Worm (Caenorhabditis elegans): ENCODE measurements around the gene T22F3.2.

T22F3.2 gene

ce11 chrV:3581643-3582042, 4.8 kb upstream of the T22F3.2 start:
- TF ChIP-seq sea-1 (GFP tag; conservative IDR thresholded peaks at IDR 0.05), result no peak
- TF ChIP-seq hmbx-1 (tag; optimal IDR thresholded peaks at IDR 0.05), result no peak
- no peak for TF ChIP-seq ets-7 (tag; optimal IDR thresholded peaks at IDR 0.05)
- TF ChIP-seq hnd-1 (tag; optimal IDR thresholded peaks at IDR 0.05), result no peak
- no peak for TF ChIP-seq aly-1 (tag; optimal IDR thresholded peaks at IDR 0.05)
- no peak for TF ChIP-seq hmg-4 (GFP tag; optimal IDR thresholded peaks at IDR 0.05)

- TF ChIP-seq B0310.2 (tag; optimal IDR thresholded peaks at IDR 0.05) (no peak), ceh-13 (GFP tag; optimal IDR thresholded peaks at IDR 0.05) (no peak), tbx-11 (GFP tag; IDR thresholded peaks at IDR 0.05) (no peak), hmbx-1 (tag; optimal IDR thresholded peaks at IDR 0.05) (no peak), pes-1 (GFP tag; IDR thresholded peaks at IDR 0.05) (0 out of 2 replicates have a peak, but pooled peaks have one; percentile 9), ets-7 (tag; optimal IDR thresholded peaks at IDR 0.05) (no peak)
Measured at ce11 chrV:3582086-3582485, 4.4 kb upstream of the T22F3.2 start.

ce11 chrV:3582671-3583070, 3.8 kb upstream of the T22F3.2 start:
- no peak for TF ChIP-seq tbx-37 (GFP tag; conservative IDR thresholded peaks at IDR 0.05)
- TF ChIP-seq flt-1 (GFP tag; IDR thresholded peaks at IDR 0.05), result no peak
- TF ChIP-seq sea-1 (GFP tag; conservative IDR thresholded peaks at IDR 0.05), result no peak
- TF ChIP-seq ets-7 (tag; optimal IDR thresholded peaks at IDR 0.05), result no peak
- no peak for TF ChIP-seq F13C5.2 (tag; optimal IDR thresholded peaks at IDR 0.05)
- no peak for TF ChIP-seq tbx-11 (GFP tag; IDR thresholded peaks at IDR 0.05)
- TF ChIP-seq hmg-4 (GFP tag; optimal IDR thresholded peaks at IDR 0.05), result no peak
- TF ChIP-seq aly-1 (tag; optimal IDR thresholded peaks at IDR 0.05), result no peak
- TF ChIP-seq B0310.2 (tag; optimal IDR thresholded peaks at IDR 0.05), result no peak
- no peak for TF ChIP-seq ceh-13 (GFP tag; optimal IDR thresholded peaks at IDR 0.05)
- no peak for TF ChIP-seq ama-1 (optimal IDR thresholded peaks at IDR 0.05)
- no peak for TF ChIP-seq tra-4 (tag; optimal IDR thresholded peaks at IDR 0.05)
- TF ChIP-seq hnd-1 (tag; optimal IDR thresholded peaks at IDR 0.05), result no peak

ce11 chrV:3583622-3584021, 2.8 kb upstream of the T22F3.2 start:
- TF ChIP-seq ama-1 (optimal IDR thresholded peaks at IDR 0.05) (no peak), ets-7 (tag; optimal IDR thresholded peaks at IDR 0.05) (no peak), ceh-36 (tag; optimal IDR thresholded peaks at IDR 0.05) (no peak), aly-1 (tag; optimal IDR thresholded peaks at IDR 0.05) (no peak), tbx-11 (GFP tag; IDR thresholded peaks at IDR 0.05) (no peak), F13C5.2 (tag; optimal IDR thresholded peaks at IDR 0.05) (no peak)

DNA sequence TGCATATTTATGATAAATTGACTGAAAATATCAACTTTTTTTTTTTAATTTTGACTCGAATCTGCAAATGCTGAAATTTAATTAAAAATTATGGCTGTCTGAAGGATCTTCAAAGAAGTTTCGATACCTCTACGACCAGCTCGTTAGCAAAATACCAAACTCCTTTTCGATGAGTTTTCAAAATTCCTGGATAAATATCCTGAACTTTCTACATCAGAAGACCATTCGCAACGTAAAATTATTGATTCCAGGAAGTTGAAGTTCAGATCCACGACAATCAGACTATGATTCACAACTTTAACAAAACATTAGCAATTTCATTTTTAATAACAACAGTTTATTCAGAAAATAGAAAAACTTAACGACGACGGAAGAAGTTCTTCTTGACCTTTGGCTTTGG, 1.4 kb upstream of the T22F3.2 start:
- TF ChIP-seq F13C5.2 (tag; optimal IDR thresholded peaks at IDR 0.05) (no peak), pes-1 (GFP tag; IDR thresholded peaks at IDR 0.05) (no peak), tbx-37 (GFP tag; conservative IDR thresholded peaks at IDR 0.05) (no peak), ceh-36 (tag; optimal IDR thresholded peaks at IDR 0.05) (no peak), flt-1 (GFP tag; IDR thresholded peaks at IDR 0.05) (no peak), sea-1 (GFP tag; conservative IDR thresholded peaks at IDR 0.05) (no peak), B0310.2 (tag; optimal IDR thresholded peaks at IDR 0.05) (no peak), aly-1 (tag; optimal IDR thresholded peaks at IDR 0.05) (no peak), ama-1 (optimal IDR thresholded peaks at IDR 0.05) (no peak), tbx-11 (GFP tag; IDR thresholded peaks at IDR 0.05) (no peak), hmbx-1 (tag; optimal IDR thresholded peaks at IDR 0.05) (no peak)

DNA sequence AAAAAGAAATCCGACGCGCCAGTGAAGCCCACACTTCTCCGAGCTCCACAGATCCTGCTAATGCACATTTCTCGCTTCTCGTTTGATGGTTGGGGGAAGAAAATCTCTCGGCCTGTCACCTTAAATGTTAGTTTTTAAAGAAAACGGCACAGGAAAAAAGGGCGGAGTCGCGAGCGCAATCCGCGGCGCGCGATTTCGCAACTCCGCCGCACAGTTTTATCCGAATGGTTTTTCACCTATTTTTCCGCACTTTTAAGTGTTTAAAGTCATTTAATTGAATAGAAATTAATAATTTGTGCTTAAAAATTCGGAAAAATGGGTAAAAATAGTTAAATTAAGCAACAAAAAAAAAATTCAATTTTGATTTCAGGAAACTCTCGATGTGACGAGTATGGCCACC, 1.2 kb downstream of the T22F3.2 start:
- TF ChIP-seq pes-1 (GFP tag; IDR thresholded peaks at IDR 0.05), result peak; percentile 84
- TF ChIP-seq F13C5.2 (tag; optimal IDR thresholded peaks at IDR 0.05), result peak; percentile 59
- no peak for TF ChIP-seq tbx-37 (GFP tag; conservative IDR thresholded peaks at IDR 0.05)
- no peak for TF ChIP-seq aly-1 (tag; optimal IDR thresholded peaks at IDR 0.05)
- no peak for TF ChIP-seq ama-1 (optimal IDR thresholded peaks at IDR 0.05)
- peak; percentile 68; the same call in 1 of the 2 replicates for TF ChIP-seq sea-1 (GFP tag; conservative IDR thresholded peaks at IDR 0.05)
- TF ChIP-seq ets-7 (tag; optimal IDR thresholded peaks at IDR 0.05), result no peak
- TF ChIP-seq scrt-1 (GFP tag; IDR thresholded peaks at IDR 0.05), result peak; percentile 45; the same call in 1 of the 2 replicates
- peak; percentile 60 for TF ChIP-seq ceh-36 (tag; optimal IDR thresholded peaks at IDR 0.05)
- peak; percentile 52 for TF ChIP-seq B0310.2 (tag; optimal IDR thresholded peaks at IDR 0.05)
- peak; percentile 55; the same call in 1 of the 2 replicates for TF ChIP-seq tbx-11 (GFP tag; IDR thresholded peaks at IDR 0.05)
- TF ChIP-seq tra-4 (tag; optimal IDR thresholded peaks at IDR 0.05), result no peak
- TF ChIP-seq hnd-1 (tag; optimal IDR thresholded peaks at IDR 0.05), result peak; percentile 28
- TF ChIP-seq flt-1 (GFP tag; IDR thresholded peaks at IDR 0.05), result no peak; the same call in 1 of the 2 replicates
- no peak for TF ChIP-seq hmbx-1 (tag; optimal IDR thresholded peaks at IDR 0.05)
- TF ChIP-seq hmg-4 (GFP tag; optimal IDR thresholded peaks at IDR 0.05), result peak; percentile 61
- no peak for TF ChIP-seq ceh-13 (GFP tag; optimal IDR thresholded peaks at IDR 0.05)

DNA sequence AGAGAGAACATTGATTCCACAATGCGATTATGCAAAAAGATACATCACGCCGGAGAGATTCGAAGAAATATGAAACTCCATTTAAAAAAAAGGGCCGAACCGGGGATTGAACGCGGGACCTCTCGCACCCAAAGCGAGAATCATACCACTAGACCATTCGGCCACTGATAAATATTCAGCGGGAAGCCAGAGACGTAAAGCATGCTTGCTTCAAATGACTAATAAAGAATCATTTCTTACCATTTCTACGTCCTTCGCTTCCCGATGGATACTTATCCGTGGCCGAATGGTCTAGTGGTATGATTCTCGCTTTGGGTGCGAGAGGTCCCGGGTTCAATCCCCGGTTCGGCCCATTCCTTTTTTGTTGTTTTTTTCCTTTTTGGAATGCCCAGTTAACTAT, 1.8 kb downstream of the T22F3.2 start:
- TF ChIP-seq pes-1 (GFP tag; IDR thresholded peaks at IDR 0.05) (0 out of 2 replicates have a peak, but pooled peaks have one; percentile 23), sea-1 (GFP tag; conservative IDR thresholded peaks at IDR 0.05) (no peak)

- TF ChIP-seq ama-1 (optimal IDR thresholded peaks at IDR 0.05) (no peak), scrt-1 (GFP tag; IDR thresholded peaks at IDR 0.05) (no peak), ceh-13 (GFP tag; optimal IDR thresholded peaks at IDR 0.05) (no peak), ets-7 (tag; optimal IDR thresholded peaks at IDR 0.05) (no peak), hmg-4 (GFP tag; optimal IDR thresholded peaks at IDR 0.05) (no peak), hnd-1 (tag; optimal IDR thresholded peaks at IDR 0.05) (no peak), ceh-36 (tag; optimal IDR thresholded peaks at IDR 0.05) (no peak), tbx-37 (GFP tag; conservative IDR thresholded peaks at IDR 0.05) (no peak), tbx-11 (GFP tag; IDR thresholded peaks at IDR 0.05) (no peak), B0310.2 (tag; optimal IDR thresholded peaks at IDR 0.05) (no peak), aly-1 (tag; optimal IDR thresholded peaks at IDR 0.05) (no peak), F13C5.2 (tag; optimal IDR thresholded peaks at IDR 0.05) (no peak), sea-1 (GFP tag; conservative IDR thresholded peaks at IDR 0.05) (no peak)
Measured at ce11 chrV:3592099-3592498, 5.7 kb downstream of the T22F3.2 start, which contains the start of gene T22F3.12. T22F3.12 (minus strand) TSS chrV:3592199.
